Worm (Caenorhabditis elegans): Measurements from ENCODE around the gene str-144.

DNA sequence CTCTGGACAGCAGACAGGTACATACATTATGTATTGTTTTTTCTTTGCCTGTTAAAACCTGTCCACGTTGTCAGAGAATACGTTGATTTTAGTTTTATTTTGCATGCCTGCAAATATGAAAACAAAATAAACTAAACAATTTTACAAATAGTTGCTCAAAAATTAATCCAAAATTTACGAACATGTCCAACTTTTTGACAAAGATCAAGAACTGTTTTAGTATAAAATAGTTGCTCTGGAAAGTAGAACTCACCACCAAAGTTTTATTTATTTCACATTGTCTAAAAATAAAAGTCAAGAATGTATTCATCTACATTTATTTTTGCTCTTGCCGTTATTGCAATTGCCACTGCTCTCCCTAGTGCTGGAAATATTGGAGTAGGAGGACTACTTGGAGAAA lies 32.5 kb upstream of the str-144 start, which contains the start of gene srlf-16:
- TF ChIP-seq ceh-45 (GFP tag; IDR thresholded peaks at IDR 0.05) (no peak), nhr-11 (tag; optimal IDR thresholded peaks at IDR 0.05) (no peak), fkh-6 (tag; optimal IDR thresholded peaks at IDR 0.05) (no peak), ama-1 (optimal IDR thresholded peaks at IDR 0.05) (no peak), pax-1 (tag; optimal IDR thresholded peaks at IDR 0.05) (no peak), che-1 (tag; optimal IDR thresholded peaks at IDR 0.05) (no peak), dve-1 (tag; optimal IDR thresholded peaks at IDR 0.05) (no peak)

All from whole organism, late embryonic.